Worm (Caenorhabditis elegans) whole organism, L1 larva: ENCODE measurements around the gene lipl-7.
A peak's percentile ranks its signal among the peaks of the same experiment; 100 is the strongest.

Source experiments
- C04F5.9 ChIP-seq: sonication (generic microtip); optimal IDR thresholded peaks from 2 replicates; lab custom pipeline; 2016; ENCODE audit warnings: missing genetic modification characterization, missing compliant biosample characterization
- C16A3.4 ChIP-seq: fragments of 150-350 bp; optimal IDR thresholded peaks from 2 replicates; lab custom pipeline; 2014; ENCODE audit warnings: missing biosample characterization, missing genetic modification characterization
- C34B4.2 ChIP-seq: sonication (generic microtip); optimal IDR thresholded peaks from 2 replicates; lab custom pipeline; 2017; ENCODE audit warnings: mild to moderate bottlenecking, missing genetic modification characterization, missing compliant biosample characterization
- Y116A8C.19 ChIP-seq: sonication (generic microtip); optimal IDR thresholded peaks from 2 replicates; lab custom pipeline; 2016; ENCODE audit warnings: missing compliant biosample characterization, missing genetic modification characterization, borderline replicate concordance
- aha-1 ChIP-seq: fragments of 150-350 bp; optimal IDR thresholded peaks from 2 replicates; lab custom pipeline; 2014; ENCODE audit warnings: missing biosample characterization, missing genetic modification characterization
- aly-2 ChIP-seq: fragments of 150-350 bp; optimal IDR thresholded peaks from 2 replicates; lab custom pipeline; 2014; ENCODE audit warnings: missing biosample characterization, missing genetic modification characterization
- ama-1 ChIP-seq: fragments of 150-350 bp; optimal IDR thresholded peaks from 2 replicates; lab custom pipeline; 2014
- blmp-1 ChIP-seq: fragments of 150-350 bp; optimal IDR thresholded peaks from 2 replicates; lab custom pipeline; 2014; ENCODE audit warnings: missing biosample characterization, missing genetic modification characterization
- ceh-63 ChIP-seq: fragments of 200-800 bp; sonication (Bioruptor generic); optimal IDR thresholded peaks from 2 replicates; lab custom pipeline; 2018; ENCODE audit warnings: mild to moderate bottlenecking, missing genetic modification characterization, missing compliant biosample characterization
- ceh-90 ChIP-seq: sonication (generic microtip); optimal IDR thresholded peaks from 2 replicates; lab custom pipeline; 2016; ENCODE audit warnings: missing genetic modification characterization, missing compliant biosample characterization
- ces-1 ChIP-seq: fragments of 150-350 bp; optimal IDR thresholded peaks from 2 replicates; lab custom pipeline; 2014; ENCODE audit warnings: missing biosample characterization, missing genetic modification reagents, missing genetic modification characterization
- dpl-1 ChIP-seq, 3 experiments: fragments of 150-350 bp in 2 of 3; sonication (generic microtip) in 1 of 3; optimal IDR thresholded peaks; 2 replicates each; lab custom pipeline; 2014 to 2017; ENCODE audit warnings: missing biosample characterization in 3 of 3, missing genetic modification characterization in 3 of 3, missing genetic modification reagents in 3 of 3
- dsc-1 ChIP-seq: sonication (generic microtip); optimal IDR thresholded peaks from 2 replicates; lab custom pipeline; 2016; ENCODE audit warnings: mild to moderate bottlenecking, missing genetic modification characterization, missing compliant biosample characterization
- efl-1 ChIP-seq, 4 experiments: fragments of 150-350 bp; optimal IDR thresholded peaks in 3 of 4; peaks in 1 of 4; 1 replicate in 1 of 4; 2 replicates in 3 of 4; lab custom pipeline; 2014; ENCODE audit warnings: missing biosample characterization in 2 of 4, missing genetic modification characterization in 2 of 4, missing genetic modification reagents in 2 of 4
- egl-13 ChIP-seq: sonication (generic microtip); optimal IDR thresholded peaks from 2 replicates; lab custom pipeline; 2016; ENCODE audit warnings: missing genotype, missing genetic modification reagents, missing genetic modification characterization, missing compliant biosample characterization
- elt-2 ChIP-seq: sonication (generic microtip); optimal IDR thresholded peaks from 2 replicates; lab custom pipeline; 2016; ENCODE audit warnings: missing genetic modification characterization, mild to moderate bottlenecking, inconsistent platforms, missing compliant biosample characterization, missing genetic modification reagents
- elt-3 ChIP-seq, 6 experiments: fragments of 150-350 bp in 1 of 6; sonication (generic microtip); optimal IDR thresholded peaks; 2 replicates each; lab custom pipeline; 2017 to 2018; ENCODE audit warnings: missing biosample characterization in 6 of 6, missing genetic modification characterization in 6 of 6, inconsistent platforms in 1 of 6
- fkh-4 ChIP-seq: sonication (generic microtip); optimal IDR thresholded peaks from 2 replicates; lab custom pipeline; 2016; ENCODE audit warnings: missing compliant biosample characterization, missing genetic modification characterization, borderline replicate concordance
- fkh-8 ChIP-seq: sonication (generic microtip); optimal IDR thresholded peaks from 2 replicates; lab custom pipeline; 2016; ENCODE audit warnings: mild to moderate bottlenecking, missing genetic modification characterization, missing compliant biosample characterization
- fos-1 ChIP-seq: fragments of 150-350 bp; optimal IDR thresholded peaks from 2 replicates; lab custom pipeline; 2014; ENCODE audit warnings: missing biosample characterization, missing genetic modification characterization
- hlh-17 ChIP-seq: fragments of 200-800 bp; sonication (Bioruptor generic); optimal IDR thresholded peaks from 2 replicates; lab custom pipeline; 2018; ENCODE audit warnings: missing genetic modification characterization, mild to moderate bottlenecking, missing compliant biosample characterization, moderate library complexity, borderline replicate concordance
- hpl-2 ChIP-seq: fragments of 150-350 bp; optimal IDR thresholded peaks from 2 replicates; lab custom pipeline; 2014; ENCODE audit warnings: missing biosample characterization, missing genetic modification reagents, missing genetic modification characterization
- irx-1 ChIP-seq: sonication (generic microtip); optimal IDR thresholded peaks from 2 replicates; lab custom pipeline; 2016; ENCODE audit warnings: missing genetic modification characterization, missing compliant biosample characterization
- isw-1 ChIP-seq: fragments of 200-800 bp; sonication (Bioruptor generic); IDR thresholded peaks from 2 replicates; pipeline ENCODE4 v1.3.6; 2022; ENCODE audit warnings: missing genetic modification characterization, missing compliant biosample characterization
- lin-13 ChIP-seq: fragments of 150-350 bp; optimal IDR thresholded peaks from 2 replicates; lab custom pipeline; 2014; ENCODE audit warnings: missing biosample characterization, missing genetic modification reagents, missing genetic modification characterization
- lin-14 ChIP-seq: fragments of 200-800 bp; sonication (Bioruptor generic); optimal IDR thresholded peaks from 2 replicates; lab custom pipeline; 2018; ENCODE audit warnings: mild to moderate bottlenecking, missing genetic modification characterization, moderate library complexity, missing compliant biosample characterization
- lin-35 ChIP-seq, 2 experiments: fragments of 150-350 bp; optimal IDR thresholded peaks; 2 replicates each; lab custom pipeline; 2014; ENCODE audit warnings: missing biosample characterization in 2 of 2, missing genetic modification characterization in 2 of 2, missing genetic modification reagents in 2 of 2
- lin-39 ChIP-seq: fragments of 150-350 bp; optimal IDR thresholded peaks from 2 replicates; lab custom pipeline; 2014; ENCODE audit warnings: missing biosample characterization, missing genetic modification reagents, missing genetic modification characterization
- lir-3 ChIP-seq: sonication (generic microtip); optimal IDR thresholded peaks from 2 replicates; lab custom pipeline; 2016; ENCODE audit warnings: mild to moderate bottlenecking, missing genetic modification characterization, moderate library complexity, missing compliant biosample characterization; ENCODE audit not compliant: poor library complexity
- lsy-2 ChIP-seq, 2 experiments: fragments of 150-350 bp; optimal IDR thresholded peaks; 2 replicates each; lab custom pipeline; 2014; ENCODE audit warnings: missing biosample characterization in 2 of 2, missing genetic modification characterization in 2 of 2
- mdl-1 ChIP-seq, 2 experiments: fragments of 150-350 bp; optimal IDR thresholded peaks; 2 replicates each; lab custom pipeline; 2014 to 2017; ENCODE audit warnings: missing biosample characterization in 2 of 2, missing genetic modification characterization in 2 of 2, inconsistent platforms in 1 of 2
- nhr-11 ChIP-seq: fragments of 150-350 bp; optimal IDR thresholded peaks from 2 replicates; lab custom pipeline; 2014; ENCODE audit warnings: missing biosample characterization, missing genetic modification characterization
- nhr-12 ChIP-seq: sonication (generic microtip); optimal IDR thresholded peaks from 2 replicates; lab custom pipeline; 2017; ENCODE audit warnings: missing biosample characterization, missing genetic modification characterization
- nhr-20 ChIP-seq: sonication (generic microtip); optimal IDR thresholded peaks from 2 replicates; lab custom pipeline; 2016; ENCODE audit warnings: mild to moderate bottlenecking, missing genetic modification characterization, missing compliant biosample characterization
- nhr-237 ChIP-seq: fragments of 150-350 bp; optimal IDR thresholded peaks from 2 replicates; lab custom pipeline; 2014; ENCODE audit warnings: missing biosample characterization, missing genetic modification characterization
- nhr-47 ChIP-seq: sonication (generic microtip); optimal IDR thresholded peaks from 2 replicates; lab custom pipeline; 2016; ENCODE audit warnings: mild to moderate bottlenecking, missing genetic modification characterization, moderate library complexity, missing compliant biosample characterization
- nhr-71 ChIP-seq: sonication (generic microtip); optimal IDR thresholded peaks from 2 replicates; lab custom pipeline; 2016; ENCODE audit warnings: mild to moderate bottlenecking, missing genetic modification characterization, moderate library complexity, missing compliant biosample characterization
- nhr-76 ChIP-seq: sonication (generic microtip); optimal IDR thresholded peaks from 2 replicates; lab custom pipeline; 2017; ENCODE audit warnings: missing biosample characterization, missing genetic modification characterization
- nhr-84 ChIP-seq: sonication (generic microtip); optimal IDR thresholded peaks from 2 replicates; lab custom pipeline; 2017; ENCODE audit warnings: missing biosample characterization, missing genetic modification characterization
- nhr-90 ChIP-seq: sonication (generic microtip); optimal IDR thresholded peaks from 2 replicates; lab custom pipeline; 2016; ENCODE audit warnings: mild to moderate bottlenecking, missing genetic modification characterization, missing compliant biosample characterization; ENCODE audit not compliant: poor library complexity
- pqm-1 ChIP-seq: sonication (generic microtip); optimal IDR thresholded peaks from 3 replicates; lab custom pipeline; 2017; ENCODE audit warnings: missing biosample characterization, missing genetic modification characterization
- skn-1 ChIP-seq: fragments of 150-350 bp; optimal IDR thresholded peaks from 2 replicates; lab custom pipeline; 2014; ENCODE audit warnings: missing biosample characterization, missing genetic modification characterization
- snpc-4 ChIP-seq: fragments of 150-350 bp; optimal IDR thresholded peaks from 2 replicates; lab custom pipeline; 2014; ENCODE audit warnings: missing biosample characterization, missing genetic modification characterization
- sox-4 ChIP-seq: sonication (generic microtip); optimal IDR thresholded peaks from 2 replicates; lab custom pipeline; 2016; ENCODE audit warnings: missing genetic modification characterization, missing compliant biosample characterization
- unc-130 ChIP-seq: fragments of 150-350 bp; optimal IDR thresholded peaks from 2 replicates; lab custom pipeline; 2017; ENCODE audit warnings: missing biosample characterization, missing genetic modification characterization, inconsistent platforms
- unc-30 ChIP-seq: sonication (generic microtip); optimal IDR thresholded peaks from 2 replicates; lab custom pipeline; 2017; ENCODE audit warnings: missing biosample characterization, missing genetic modification characterization
- unc-86 ChIP-seq: sonication (generic microtip); optimal IDR thresholded peaks from 2 replicates; lab custom pipeline; 2016; ENCODE audit warnings: missing genetic modification characterization, missing compliant biosample characterization
- unc-98 ChIP-seq: fragments of 200-800 bp; sonication (Bioruptor generic); IDR thresholded peaks from 2 replicates; pipeline ENCODE4 v1.3.6; 2022; ENCODE audit warnings: missing genetic modification characterization, missing compliant biosample characterization
- vab-15 ChIP-seq: sonication (generic microtip); optimal IDR thresholded peaks from 2 replicates; lab custom pipeline; 2017; ENCODE audit warnings: missing genotype, mild to moderate bottlenecking, missing genetic modification characterization, missing compliant biosample characterization
- xbp-1 ChIP-seq: sonication (generic microtip); optimal IDR thresholded peaks from 2 replicates; lab custom pipeline; 2016; ENCODE audit warnings: missing genetic modification characterization, missing compliant biosample characterization
- zag-1 ChIP-seq: fragments of 150-350 bp; optimal IDR thresholded peaks from 2 replicates; lab custom pipeline; 2014; ENCODE audit warnings: missing biosample characterization, missing genetic modification characterization
- zip-4 ChIP-seq: fragments of 200-800 bp; sonication (Bioruptor generic); optimal IDR thresholded peaks from 2 replicates; lab custom pipeline; 2018; ENCODE audit warnings: mild to moderate bottlenecking, missing genetic modification characterization, moderate library complexity, missing compliant biosample characterization

Gene lipl-7

DNA sequence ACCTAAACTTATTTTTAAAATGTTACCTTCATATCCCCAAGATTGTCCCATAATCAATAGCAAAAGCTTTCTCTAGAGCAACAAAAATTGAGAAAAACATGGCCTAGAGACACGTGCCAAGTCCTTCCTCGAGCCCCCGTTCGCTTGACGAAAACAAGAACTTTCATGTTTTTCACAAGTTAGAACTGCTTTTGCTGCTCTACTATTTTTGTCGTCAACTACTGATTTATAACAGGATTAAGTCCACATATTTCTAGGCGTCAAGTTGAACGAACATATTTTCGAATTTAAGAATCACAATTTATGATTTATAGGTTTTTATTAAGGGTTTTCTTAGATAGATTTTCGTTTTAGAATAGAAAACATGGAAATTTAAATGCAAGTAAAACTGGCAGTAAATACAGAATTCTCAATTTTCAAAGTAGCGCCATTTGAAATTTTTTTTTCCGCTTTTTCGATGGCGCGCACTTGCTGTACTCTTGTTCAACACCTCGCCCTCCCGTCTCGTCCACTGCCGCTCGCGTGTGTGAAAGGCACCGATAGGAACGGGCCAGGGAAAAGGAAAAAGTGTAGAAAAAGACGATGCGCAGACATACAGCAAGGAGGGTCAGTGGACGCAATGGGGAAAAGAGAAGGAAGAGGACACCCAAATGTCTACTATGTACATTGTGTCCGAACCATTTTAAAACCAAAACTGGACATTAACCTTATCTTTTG, 42.7 kb upstream of the lipl-7 start, which contains the start of gene rad-51:
TSS of gene rad-51 (minus strand) at position 51 of the 717 bp plus-strand sequence.
- TF ChIP-seq nhr-11 (no peak), elt-2 (tag; lab: Kevin White, UChicago) (peak; percentile 25), unc-86 (tag; lab: Kevin White, UChicago) (peak; percentile 32), unc-98 (no peak), nhr-237 (no peak), C34B4.2 (tag; lab: Kevin White, UChicago) (no peak), fos-1 (tag; lab: Kevin White, UChicago) (no peak), fkh-8 (peak; percentile 51), pqm-1 (tag; lab: Kevin White, UChicago) (no peak), unc-130 (tag; lab: Kevin White, UChicago) (no peak), xbp-1 (peak; percentile 45), vab-15 (tag; lab: Kevin White, UChicago) (no peak), nhr-84 (tag; lab: Kevin White, UChicago) (no peak), nhr-76 (tag; lab: Kevin White, UChicago) (no peak), dsc-1 (tag; lab: Kevin White, UChicago) (no peak), lin-35 (GFP tag; optimal IDR thresholded peaks at IDR 0.05; lab: Kevin White, UChicago) (peak; percentile 89 to 93), fkh-4 (tag; lab: Kevin White, UChicago) (no peak), hpl-2 (GFP tag; lab: Kevin White, UChicago) (no peak), egl-13 (tag; lab: Kevin White, UChicago) (no peak), C04F5.9 (no peak), zip-4 (GFP tag; lab: Kevin White, UChicago) (no peak), mdl-1 (tag; optimal IDR thresholded peaks at IDR 0.05; lab: Kevin White, UChicago) (peak in 1 of 2 experiments; percentile 76), elt-3 (tag; optimal IDR thresholded peaks at IDR 0.05; lab: Kevin White, UChicago) (peak in 1 of 6 experiments; percentile 6), isw-1 (peak; percentile 24; the same call in 1 of the 2 replicates), unc-30 (tag; lab: Kevin White, UChicago) (no peak), aly-2 (tag; lab: Kevin White, UChicago) (no peak), nhr-20 (tag; lab: Kevin White, UChicago) (peak; percentile 64), blmp-1 (tag; lab: Kevin White, UChicago) (peak; percentile 48), snpc-4 (tag; lab: Kevin White, UChicago) (no peak), lin-39 (tag; lab: Kevin White, UChicago) (no peak), hlh-17 (GFP tag; lab: Kevin White, UChicago) (no peak), skn-1 (peak; percentile 46), lsy-2 (tag; optimal IDR thresholded peaks at IDR 0.05; lab: Kevin White, UChicago) (peak; percentile 48 to 79), ceh-63 (GFP tag; lab: Kevin White, UChicago) (no peak), nhr-71 (tag; lab: Kevin White, UChicago) (peak; percentile 68), lin-13 (GFP tag; lab: Kevin White, UChicago) (peak; percentile 10), efl-1 (optimal IDR thresholded peaks at IDR 0.05; lab: Kevin White, UChicago) (peak; percentile 57 to 89), efl-1 (GFP tag; optimal IDR thresholded peaks at IDR 0.05 in 1 of 2; lab: Kevin White, UChicago) (peak; percentile 86 to 98), nhr-12 (tag; lab: Kevin White, UChicago) (no peak), C16A3.4 (tag; lab: Kevin White, UChicago) (peak; percentile 39), irx-1 (tag; lab: Kevin White, UChicago) (no peak), dpl-1 (GFP tag; optimal IDR thresholded peaks at IDR 0.05; lab: Kevin White, UChicago) (peak; percentile 78 to 89 (median 81)), nhr-90 (tag; lab: Kevin White, UChicago) (peak; percentile 17), lin-14 (GFP tag; lab: Kevin White, UChicago) (peak; percentile 97), sox-4 (tag; lab: Kevin White, UChicago) (no peak), ama-1 (lab: Kevin White, UChicago) (no peak), Y116A8C.19 (no peak), ceh-90 (tag; lab: Kevin White, UChicago) (no peak), aha-1 (no peak), ces-1 (GFP tag; lab: Kevin White, UChicago) (no peak), zag-1 (tag; lab: Kevin White, UChicago) (no peak), nhr-47 (tag; lab: Kevin White, UChicago) (no peak), lir-3 (peak; percentile 5)
